Fruit fly (Drosophila melanogaster): ENCODE measurements around the gene mfas.

DNA sequence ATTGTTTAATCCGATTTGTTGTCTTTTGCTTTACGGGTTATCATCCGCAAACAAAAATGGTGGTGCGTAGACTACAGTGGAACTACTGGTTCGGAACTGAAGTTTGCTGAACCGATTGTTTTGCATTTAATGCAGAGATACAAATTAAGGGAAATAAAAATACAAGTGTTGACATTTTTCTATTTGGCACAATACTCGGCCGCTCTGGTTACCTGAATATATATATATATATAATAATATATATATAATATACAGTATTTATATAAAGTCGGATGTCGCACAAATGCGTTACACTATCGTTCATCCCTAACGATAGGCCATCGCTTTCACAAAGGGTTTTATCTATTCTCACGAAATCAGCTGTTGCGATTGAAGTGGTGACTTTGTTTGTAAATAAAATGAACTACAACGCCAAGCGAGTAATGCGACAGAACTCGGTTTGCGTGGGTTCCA is 23.7 kb upstream of the mfas start, which contains the start of the genes DCAF12 and Spt3:
- TF ChIP-seq usp (GFP tag; optimal IDR thresholded peaks at IDR 0.05) (no peak), br (GFP tag; optimal IDR thresholded peaks at IDR 0.05) (no peak), h (GFP tag; optimal IDR thresholded peaks at IDR 0.05) (no peak), lola (GFP tag; optimal IDR thresholded peaks at IDR 0.05) (no peak), pan (optimal IDR thresholded peaks at IDR 0.05) (no peak), Vsx2 (GFP tag; optimal IDR thresholded peaks at IDR 0.05; ENCODE audit: partially characterized antibody) (no peak), Hr78 (GFP tag; optimal IDR thresholded peaks at IDR 0.05) (no peak), jim (GFP tag; optimal IDR thresholded peaks at IDR 0.05) (no peak), dmrt93B (GFP tag; optimal IDR thresholded peaks at IDR 0.05) (peak; percentile 50), psq (GFP tag; optimal IDR thresholded peaks at IDR 0.05) (peak; percentile 52), Abd-B (GFP tag; optimal IDR thresholded peaks at IDR 0.05) (no peak)
